Fruit fly (Drosophila melanogaster) whole organism, prepupa: ENCODE measurements around the gene Cyp4ae1.

ENCODE experiments used
- Blimp-1 ChIP-seq: fragments of 200-800 bp; sonication (Bioruptor generic); optimal IDR thresholded peaks from 3 replicates; lab custom pipeline; 2017; ENCODE audit warnings: missing biosample characterization, missing genetic modification characterization, mild to moderate bottlenecking, moderate library complexity, missing genetic modification reagents
- CG10631 ChIP-seq: fragments of 200-800 bp; sonication (Bioruptor generic); optimal IDR thresholded peaks from 2 replicates; lab custom pipeline; 2016; ENCODE audit warnings: missing biosample characterization, missing genetic modification characterization
- CG10669 ChIP-seq: fragments of 200-800 bp; sonication (Bioruptor generic); optimal IDR thresholded peaks from 3 replicates; lab custom pipeline; 2018; ENCODE audit warnings: missing biosample characterization, mild to moderate bottlenecking, missing genetic modification characterization, moderate library complexity
- CG11294 ChIP-seq: fragments of 200-800 bp; sonication (Bioruptor generic); IDR thresholded peaks from 2 replicates; pipeline ENCODE4 v1.3.6; 2022; ENCODE audit warnings: missing biosample characterization, missing genetic modification characterization
- CG15336 ChIP-seq: fragments of 200-800 bp; sonication (Bioruptor generic); IDR thresholded peaks from 2 replicates; pipeline ENCODE4 v1.3.6; 2022; ENCODE audit warnings: missing biosample characterization, missing genetic modification characterization
- CG1621 ChIP-seq: fragments of 200-800 bp; sonication (Bioruptor generic); optimal IDR thresholded peaks from 3 replicates; lab custom pipeline; 2018; ENCODE audit warnings: missing biosample characterization, mild to moderate bottlenecking, missing genetic modification characterization
- CG16779 ChIP-seq: fragments of 200-800 bp; sonication (Bioruptor generic); optimal IDR thresholded peaks from 3 replicates; lab custom pipeline; 2017; ENCODE audit warnings: missing biosample characterization, mild to moderate bottlenecking, missing genetic modification characterization
- CG3032 ChIP-seq: fragments of 200-800 bp; optimal IDR thresholded peaks from 2 replicates; lab custom pipeline; 2019; ENCODE audit warnings: missing biosample characterization, mild to moderate bottlenecking, missing genetic modification characterization, moderate library complexity
- CG32006 ChIP-seq: fragments of 200-800 bp; sonication (Bioruptor generic); optimal IDR thresholded peaks from 3 replicates; lab custom pipeline; 2017; ENCODE audit warnings: missing biosample characterization, mild to moderate bottlenecking, missing genetic modification characterization
- CG34406 ChIP-seq: fragments of 200-800 bp; sonication (Bioruptor generic); optimal IDR thresholded peaks from 3 replicates; lab custom pipeline; 2016; ENCODE audit warnings: missing biosample characterization, missing genetic modification characterization
- CG4318 ChIP-seq: fragments of 200-800 bp; sonication (Bioruptor generic); optimal IDR thresholded peaks from 3 replicates; lab custom pipeline; 2017; ENCODE audit warnings: missing biosample characterization, mild to moderate bottlenecking, missing genetic modification characterization
- CG6163 ChIP-seq: fragments of 200-800 bp; sonication (Bioruptor generic); IDR thresholded peaks from 3 replicates; pipeline ENCODE4 v1.3.6; 2022; ENCODE audit warnings: missing biosample characterization, missing genetic modification characterization
- CG6276 ChIP-seq: fragments of 200-800 bp; sonication (Bioruptor generic); optimal IDR thresholded peaks from 2 replicates; lab custom pipeline; 2017; ENCODE audit warnings: missing biosample characterization, mild to moderate bottlenecking, missing genetic modification characterization
- CG6808 ChIP-seq: fragments of 200-800 bp; sonication (Bioruptor generic); optimal IDR thresholded peaks from 3 replicates; lab custom pipeline; 2017; ENCODE audit warnings: missing biosample characterization, missing genetic modification characterization, mild to moderate bottlenecking, moderate library complexity, missing genetic modification reagents
- CG6854 ChIP-seq: fragments of 200-800 bp; sonication (Bioruptor generic); optimal IDR thresholded peaks from 2 replicates; lab custom pipeline; 2017; ENCODE audit warnings: missing biosample characterization, mild to moderate bottlenecking, missing genetic modification characterization
- CG7368 ChIP-seq: fragments of 200-800 bp; sonication (Bioruptor generic); optimal IDR thresholded peaks from 3 replicates; lab custom pipeline; 2016; ENCODE audit warnings: missing biosample characterization, missing genetic modification characterization
- CG8319 ChIP-seq: fragments of 200-800 bp; sonication (Bioruptor generic); optimal IDR thresholded peaks from 3 replicates; lab custom pipeline; 2016; ENCODE audit warnings: missing biosample characterization, missing genetic modification characterization
- CG8632 ChIP-seq: fragments of 200-800 bp; sonication (Bioruptor generic); optimal IDR thresholded peaks from 3 replicates; lab custom pipeline; 2016; ENCODE audit warnings: missing biosample characterization, missing genetic modification characterization
- CG9139 ChIP-seq: fragments of 200-800 bp; sonication (Bioruptor generic); optimal IDR thresholded peaks from 3 replicates; lab custom pipeline; 2017; ENCODE audit warnings: missing biosample characterization, mild to moderate bottlenecking, missing genetic modification characterization
- Eip75B ChIP-seq: fragments of 200-800 bp; sonication (Bioruptor generic); optimal IDR thresholded peaks from 3 replicates; lab custom pipeline; 2016; ENCODE audit warnings: missing biosample characterization, missing genetic modification characterization
- Eip78C ChIP-seq: fragments of 200-800 bp; sonication (Bioruptor generic); peaks from one replicate; lab custom pipeline; 2016; ENCODE audit warnings: missing biosample characterization, missing genetic modification characterization
- Eip93F ChIP-seq: fragments of 200-800 bp; sonication (Bioruptor generic); optimal IDR thresholded peaks from 2 replicates; lab custom pipeline; 2016; ENCODE audit warnings: missing biosample characterization, mild to moderate bottlenecking, missing genetic modification characterization
- Ets21C ChIP-seq: fragments of 200-800 bp; sonication (Bioruptor generic); optimal IDR thresholded peaks from 3 replicates; lab custom pipeline; 2016; ENCODE audit warnings: missing biosample characterization, missing genetic modification characterization
- Ets96B ChIP-seq: fragments of 200-800 bp; optimal IDR thresholded peaks from 2 replicates; lab custom pipeline; 2019; ENCODE audit warnings: missing biosample characterization, mild to moderate bottlenecking, missing genetic modification characterization, moderate library complexity
- Gug ChIP-seq: fragments of 200-800 bp; sonication (Bioruptor generic); IDR thresholded peaks from 2 replicates; pipeline ENCODE4 v1.3.6; 2022; ENCODE audit warnings: missing biosample characterization, missing genetic modification characterization
- Hr38 ChIP-seq: sonication (Bioruptor generic); optimal IDR thresholded peaks from 2 replicates; lab custom pipeline; 2016; ENCODE audit warnings: missing biosample characterization, missing genetic modification characterization
- Hr39 ChIP-seq: fragments of 200-800 bp; sonication (Bioruptor generic); optimal IDR thresholded peaks from 2 replicates; lab custom pipeline; 2016; ENCODE audit warnings: missing biosample characterization, missing genetic modification characterization
- Hr4 ChIP-seq: fragments of 200-800 bp; sonication (Bioruptor generic); optimal IDR thresholded peaks from 3 replicates; lab custom pipeline; 2016; ENCODE audit warnings: missing biosample characterization, missing genetic modification characterization
- Lpt ChIP-seq: fragments of 200-800 bp; sonication (Bioruptor generic); optimal IDR thresholded peaks from 3 replicates; lab custom pipeline; 2016; ENCODE audit warnings: missing biosample characterization, missing genetic modification characterization
- Met ChIP-seq: fragments of 200-800 bp; sonication (Bioruptor generic); optimal IDR thresholded peaks from 3 replicates; lab custom pipeline; 2016; ENCODE audit warnings: missing biosample characterization, missing genetic modification characterization
- OdsH ChIP-seq: fragments of 200-800 bp; sonication (Bioruptor generic); optimal IDR thresholded peaks from 3 replicates; lab custom pipeline; 2016; ENCODE audit warnings: missing biosample characterization, missing genetic modification characterization
- Smox ChIP-seq: fragments of 200-800 bp; sonication (Bioruptor generic); optimal IDR thresholded peaks from 3 replicates; lab custom pipeline; 2016; ENCODE audit warnings: missing biosample characterization, missing genetic modification characterization
- Sox102F ChIP-seq: fragments of 200-800 bp; sonication (Bioruptor generic); optimal IDR thresholded peaks from 2 replicates; lab custom pipeline; 2016; ENCODE audit warnings: missing biosample characterization, mild to moderate bottlenecking, missing genetic modification characterization
- Sox14 ChIP-seq: fragments of 200-800 bp; sonication (Bioruptor generic); optimal IDR thresholded peaks from 3 replicates; lab custom pipeline; 2016; ENCODE audit warnings: missing biosample characterization, missing genetic modification characterization
- achi ChIP-seq: fragments of 200-800 bp; sonication (Bioruptor generic); optimal IDR thresholded peaks from 3 replicates; lab custom pipeline; 2016; ENCODE audit warnings: missing biosample characterization, missing genetic modification characterization
- acj6 ChIP-seq: fragments of 200-800 bp; sonication (Bioruptor generic); optimal IDR thresholded peaks from 3 replicates; lab custom pipeline; 2016; ENCODE audit warnings: missing biosample characterization, missing genetic modification characterization
- cyc ChIP-seq: fragments of 200-800 bp; sonication (Bioruptor generic); optimal IDR thresholded peaks from 3 replicates; lab custom pipeline; 2016; ENCODE audit warnings: missing biosample characterization, missing genetic modification characterization
- dac ChIP-seq: fragments of 200-800 bp; sonication (Bioruptor generic); optimal IDR thresholded peaks from 2 replicates; lab custom pipeline; 2017; ENCODE audit warnings: missing biosample characterization, mild to moderate bottlenecking, missing genetic modification characterization
- dsx ChIP-seq: fragments of 200-800 bp; optimal IDR thresholded peaks from 3 replicates; lab custom pipeline; 2019; ENCODE audit warnings: missing biosample characterization, mild to moderate bottlenecking, missing genetic modification characterization, moderate library complexity; ENCODE audit not compliant: poor library complexity, severe bottlenecking
- esn ChIP-seq: fragments of 200-800 bp; sonication (Bioruptor generic); optimal IDR thresholded peaks from 2 replicates; lab custom pipeline; 2016; ENCODE audit warnings: missing biosample characterization, mild to moderate bottlenecking, missing genetic modification characterization, moderate library complexity
- fd59A ChIP-seq: fragments of 200-800 bp; sonication (Bioruptor generic); optimal IDR thresholded peaks from 2 replicates; lab custom pipeline; 2017; ENCODE audit warnings: missing biosample characterization, mild to moderate bottlenecking, missing genetic modification characterization, missing genetic modification reagents
- fd85E ChIP-seq: fragments of 200-800 bp; sonication (Bioruptor generic); optimal IDR thresholded peaks from 3 replicates; lab custom pipeline; 2016; ENCODE audit warnings: missing biosample characterization, missing genetic modification characterization
- lz ChIP-seq: fragments of 200-800 bp; sonication (Bioruptor generic); optimal IDR thresholded peaks from 3 replicates; lab custom pipeline; 2016; ENCODE audit warnings: missing biosample characterization, missing genetic modification characterization
- net ChIP-seq: fragments of 200-800 bp; sonication (Bioruptor generic); optimal IDR thresholded peaks from 3 replicates; lab custom pipeline; 2016; ENCODE audit warnings: missing biosample characterization, missing genetic modification characterization
- pdm3 ChIP-seq: fragments of 200-800 bp; sonication (Bioruptor generic); optimal IDR thresholded peaks from 3 replicates; lab custom pipeline; 2016; ENCODE audit warnings: missing biosample characterization, missing genetic modification characterization
- salr ChIP-seq, 2 experiments: fragments of 200-800 bp; sonication (Bioruptor generic); optimal IDR thresholded peaks; 3 replicates each; lab custom pipeline; 2016 to 2018; ENCODE audit warnings: missing biosample characterization in 2 of 2, missing genetic modification characterization in 2 of 2, mild to moderate bottlenecking in 1 of 2
- spab ChIP-seq: fragments of 200-800 bp; sonication (Bioruptor generic); optimal IDR thresholded peaks from 2 replicates; lab custom pipeline; 2017; ENCODE audit warnings: missing biosample characterization, mild to moderate bottlenecking, missing genetic modification characterization, missing genetic modification reagents
- ss ChIP-seq, 2 experiments: fragments of 200-800 bp; sonication (Bioruptor generic); optimal IDR thresholded peaks; 2 replicates in 1 of 2; 3 replicates in 1 of 2; lab custom pipeline; 2017 to 2018; ENCODE audit warnings: mild to moderate bottlenecking in 2 of 2, missing biosample characterization in 2 of 2, missing genetic modification characterization in 2 of 2, moderate library complexity in 1 of 2
- topi ChIP-seq: fragments of 200-800 bp; sonication (Bioruptor generic); optimal IDR thresholded peaks from 3 replicates; lab custom pipeline; 2016; ENCODE audit warnings: missing biosample characterization, missing genetic modification characterization

Cyp4ae1 gene

dm6 chrX:2178802-2179201 is at the start of gene Cyp4ae1:
Gene Cyp4ae1, plus strand, starts transcription at chrX:2179007.
- TF ChIP-seq Eip75B (GFP tag; lab: Kevin White, UChicago) (no peak), OdsH (GFP tag; lab: Kevin White, UChicago) (no peak), CG1621 (tag; lab: Kevin White, UChicago) (no peak), CG8632 (no peak), Hr39 (GFP tag; lab: Kevin White, UChicago) (no peak), Blimp-1 (GFP tag; lab: Kevin White, UChicago) (no peak)

dm6 chrX:2134226-2134880 is 44.5 kb upstream of the Cyp4ae1 start:
- TF ChIP-seq topi (GFP tag; lab: Kevin White, UChicago), result peak; percentile 92
- TF ChIP-seq salr (GFP tag; optimal IDR thresholded peaks at IDR 0.05; lab: Kevin White, UChicago), result peak; percentile 58 to 77
- peak; percentile 77 for TF ChIP-seq CG8632
- TF ChIP-seq CG8319, result peak; percentile 77
- peak; percentile 78 for TF ChIP-seq CG3032 (tag; lab: Kevin White, UChicago)
- TF ChIP-seq pdm3 (GFP tag; lab: Kevin White, UChicago), result peak; percentile 88
- peak; percentile 91 for TF ChIP-seq lz (GFP tag; lab: Kevin White, UChicago)
- peak; percentile 36 for TF ChIP-seq Lpt (GFP tag; lab: Kevin White, UChicago)
- TF ChIP-seq CG6854 (GFP tag; lab: Kevin White, UChicago), result peak; percentile 88
- peak; percentile 38 for TF ChIP-seq CG16779 (tag; lab: Kevin White, UChicago)
- TF ChIP-seq dsx (GFP tag; lab: Kevin White, UChicago), result peak; percentile 75
- peak; percentile 90 for TF ChIP-seq Ets21C (GFP tag; lab: Kevin White, UChicago)
- peak; percentile 80 for TF ChIP-seq acj6 (GFP tag; lab: Kevin White, UChicago)
- TF ChIP-seq CG7368 (GFP tag; lab: Kevin White, UChicago), result peak; percentile 74
- peak; percentile 51 for TF ChIP-seq Gug
- peak; percentile 92 for TF ChIP-seq cyc (GFP tag; lab: Kevin White, UChicago)
- peak; percentile 77 for TF ChIP-seq Hr4
- TF ChIP-seq CG15336, result peak; percentile 83
- TF ChIP-seq CG11294 (GFP tag; lab: Robert Waterston, UW), result no peak
- TF ChIP-seq Hr38 (GFP tag; lab: Kevin White, UChicago), result no peak
- peak; percentile 92 for TF ChIP-seq Hr39 (GFP tag; lab: Kevin White, UChicago)
- peak; percentile 82 for TF ChIP-seq CG10669 (GFP tag; lab: Kevin White, UChicago)
- TF ChIP-seq Sox102F (GFP tag; lab: Kevin White, UChicago), result peak; percentile 92
- TF ChIP-seq fd59A (GFP tag; lab: Kevin White, UChicago), result peak; percentile 76
- peak; percentile 83 for TF ChIP-seq CG10631
- TF ChIP-seq dac (GFP tag; lab: Kevin White, UChicago), result peak; percentile 33
- peak; percentile 72 for TF ChIP-seq Eip93F
- peak; percentile 80 for TF ChIP-seq CG32006 (GFP tag; lab: Kevin White, UChicago)
- TF ChIP-seq Met (GFP tag; lab: Kevin White, UChicago), result peak; percentile 94
- TF ChIP-seq achi, result peak; percentile 82
- peak; percentile 73 for TF ChIP-seq CG6808 (GFP tag; lab: Kevin White, UChicago)
- TF ChIP-seq CG34406 (GFP tag; lab: Kevin White, UChicago), result peak; percentile 82
- TF ChIP-seq Sox14 (GFP tag; lab: Kevin White, UChicago), result peak; percentile 88
- peak; percentile 57 to 69 for TF ChIP-seq ss (GFP tag; optimal IDR thresholded peaks at IDR 0.05; lab: Kevin White, UChicago)
- TF ChIP-seq esn (GFP tag; lab: Kevin White, UChicago), result peak; percentile 93
- peak; percentile 72 for TF ChIP-seq CG4318 (GFP tag; lab: Kevin White, UChicago)
- peak; percentile 92 for TF ChIP-seq Smox (GFP tag; lab: Kevin White, UChicago)
- peak; percentile 83 for TF ChIP-seq Ets96B (tag; lab: Kevin White, UChicago)
- TF ChIP-seq Eip78C (GFP tag; lab: Kevin White, UChicago), result peak; percentile 96
- TF ChIP-seq CG6163 (GFP tag; lab: Robert Waterston, UW), result peak; percentile 88
- TF ChIP-seq net (GFP tag; lab: Kevin White, UChicago), result peak; percentile 77
- TF ChIP-seq fd85E, result peak; percentile 56
- peak; percentile 69 for TF ChIP-seq CG9139 (GFP tag; lab: Kevin White, UChicago)
- peak; percentile 67 for TF ChIP-seq CG6276 (GFP tag; lab: Kevin White, UChicago)
- peak; percentile 79 for TF ChIP-seq spab (GFP tag; lab: Kevin White, UChicago)
